Fruit fly (Drosophila melanogaster): Measurements from ENCODE around the gene Apoltp.

- TF ChIP-seq CG8478 (optimal IDR thresholded peaks at IDR 0.05) (no peak), CTCF (optimal IDR thresholded peaks at IDR 0.05) (no peak)
These were observed 65.6 kb downstream of the Apoltp start, which contains the start of gene hoip for dm6 chr2L:9699615-9700014.
